Worm (Caenorhabditis elegans): ENCODE data around the gene epic-3.

- TF ChIP-seq ahr-1 (tag; optimal IDR thresholded peaks at IDR 0.05) (no peak), sox-2 (GFP tag; IDR thresholded peaks at IDR 0.05) (no peak), gmeb-2 (tag; optimal IDR thresholded peaks at IDR 0.05) (no peak), Y22D7AL.16 (tag; optimal IDR thresholded peaks at IDR 0.05) (no peak), nhr-11 (tag; optimal IDR thresholded peaks at IDR 0.05) (no peak)
Observed at ce11 chrIV:1761553-1761952, 37.4 kb upstream of the epic-3 start, which contains the start of gene Y41D4A.7.
